Fruit fly (Drosophila melanogaster) whole organism, embryonic: ENCODE measurements around the gene alphaTub67C.

ENCODE experiments used
- BEAF-32 ChIP-seq: fragments of 200-800 bp; sonication (Bioruptor generic); optimal IDR thresholded peaks from 3 replicates; lab custom pipeline; 2017; ENCODE audit warnings: missing biosample characterization, missing genetic modification characterization, mild to moderate bottlenecking, moderate library complexity, missing genetic modification reagents
- CG2120 ChIP-seq: fragments of 200-800 bp; sonication (Bioruptor generic); optimal IDR thresholded peaks from 3 replicates; lab custom pipeline; 2016; ENCODE audit warnings: missing biosample characterization, missing genetic modification characterization
- CG2202 ChIP-seq: fragments of 200-800 bp; sonication (Bioruptor generic); optimal IDR thresholded peaks from 2 replicates; lab custom pipeline; 2018; ENCODE audit warnings: missing biosample characterization, mild to moderate bottlenecking, missing genetic modification characterization
- CG30431 ChIP-seq: fragments of 200-800 bp; sonication (Bioruptor generic); optimal IDR thresholded peaks from 2 replicates; lab custom pipeline; 2017; ENCODE audit warnings: missing biosample characterization, missing genetic modification characterization
- CG3407 ChIP-seq: fragments of 200-800 bp; sonication (Bioruptor generic); optimal IDR thresholded peaks from 2 replicates; lab custom pipeline; 2018; ENCODE audit warnings: missing biosample characterization, mild to moderate bottlenecking, missing genetic modification characterization
- CG34376 ChIP-seq: fragments of 200-800 bp; sonication (Bioruptor generic); optimal IDR thresholded peaks from 2 replicates; lab custom pipeline; 2018; ENCODE audit warnings: missing biosample characterization, mild to moderate bottlenecking, missing genetic modification characterization
- CG34422 ChIP-seq: fragments of 200-800 bp; sonication (Bioruptor generic); IDR thresholded peaks from 3 replicates; pipeline ENCODE4 v1.3.6; 2022; ENCODE audit warnings: missing biosample characterization, missing genetic modification characterization
- CG4360 ChIP-seq: fragments of 200-800 bp; sonication (Bioruptor generic); IDR thresholded peaks from 2 replicates; pipeline ENCODE4 v1.3.6; 2022; ENCODE audit warnings: missing biosample characterization, missing genetic modification characterization
- CG4424 ChIP-seq: fragments of 200-800 bp; sonication (Bioruptor generic); optimal IDR thresholded peaks from 3 replicates; lab custom pipeline; 2016; ENCODE audit warnings: missing biosample characterization, missing genetic modification characterization
- CG4617 ChIP-seq: fragments of 200-800 bp; sonication (Bioruptor generic); optimal IDR thresholded peaks from 3 replicates; lab custom pipeline; 2016; ENCODE audit warnings: missing biosample characterization, missing genetic modification characterization, borderline replicate concordance
- CG5953 ChIP-seq: fragments of 200-800 bp; sonication (Bioruptor generic); IDR thresholded peaks from 2 replicates; pipeline ENCODE4 v1.3.6; 2022; ENCODE audit warnings: missing biosample characterization, missing genetic modification characterization
- CG8089 ChIP-seq: fragments of 200-800 bp; sonication (Bioruptor generic); optimal IDR thresholded peaks from 3 replicates; lab custom pipeline; 2016; ENCODE audit warnings: missing biosample characterization, missing genetic modification characterization
- Chrac-16 ChIP-seq: fragments of 200-800 bp; sonication (Bioruptor generic); optimal IDR thresholded peaks from 3 replicates; lab custom pipeline; 2016; ENCODE audit warnings: missing biosample characterization, missing genetic modification characterization
- Doc2 ChIP-seq: fragments of 200-800 bp; sonication (Bioruptor generic); IDR thresholded peaks from 2 replicates; pipeline ENCODE4 v1.3.6; 2022; ENCODE audit warnings: missing biosample characterization, missing genetic modification characterization
- Dp ChIP-seq: fragments of 200-800 bp; sonication (Bioruptor generic); optimal IDR thresholded peaks from 2 replicates; lab custom pipeline; 2018; ENCODE audit warnings: missing biosample characterization, mild to moderate bottlenecking, missing genetic modification characterization, moderate library complexity
- E2f2 ChIP-seq: fragments of 200-800 bp; sonication (Bioruptor generic); IDR thresholded peaks from 2 replicates; pipeline ENCODE4 v1.3.6; 2022; ENCODE audit warnings: missing biosample characterization, missing genetic modification characterization
- Fer2 ChIP-seq: fragments of 200-800 bp; sonication (Bioruptor generic); optimal IDR thresholded peaks from 2 replicates; lab custom pipeline; 2018; ENCODE audit warnings: missing biosample characterization, mild to moderate bottlenecking, missing genetic modification characterization, moderate library complexity
- HmgZ ChIP-seq: fragments of 200-800 bp; sonication (Bioruptor generic); optimal IDR thresholded peaks from 2 replicates; lab custom pipeline; 2018; ENCODE audit warnings: missing biosample characterization, mild to moderate bottlenecking, missing genetic modification characterization
- Med ChIP-seq: fragments of 200-800 bp; sonication (Bioruptor generic); peaks from one replicate; lab custom pipeline; 2016; ENCODE audit warnings: missing biosample characterization, missing genetic modification characterization, mild to moderate bottlenecking, inconsistent platforms, moderate library complexity
- Neu2 ChIP-seq: fragments of 200-800 bp; sonication (Bioruptor generic); optimal IDR thresholded peaks from 3 replicates; lab custom pipeline; 2016; ENCODE audit warnings: missing biosample characterization, missing genetic modification characterization, borderline replicate concordance
- Nf-YA ChIP-seq: fragments of 200-800 bp; sonication (Bioruptor generic); IDR thresholded peaks from 2 replicates; pipeline ENCODE4 v1.3.6; 2022; ENCODE audit warnings: missing biosample characterization, missing genetic modification characterization
- NfI ChIP-seq: fragments of 200-800 bp; sonication (Bioruptor generic); optimal IDR thresholded peaks from 3 replicates; lab custom pipeline; 2018; ENCODE audit warnings: missing biosample characterization, mild to moderate bottlenecking, missing genetic modification characterization, moderate library complexity
- Oli ChIP-seq: fragments of 200-800 bp; sonication (Bioruptor generic); optimal IDR thresholded peaks from 2 replicates; lab custom pipeline; 2018; ENCODE audit warnings: missing biosample characterization, mild to moderate bottlenecking, missing genetic modification characterization, moderate library complexity
- Opbp ChIP-seq: fragments of 200-800 bp; sonication (Bioruptor generic); IDR thresholded peaks from 3 replicates; pipeline ENCODE4 v1.3.6; 2022; ENCODE audit warnings: missing biosample characterization, missing genetic modification characterization; ENCODE audit not compliant: partially characterized antibody
- ab ChIP-seq: fragments of 200-800 bp; sonication (Bioruptor generic); optimal IDR thresholded peaks from 2 replicates; lab custom pipeline; 2016; ENCODE audit warnings: missing biosample characterization, missing genetic modification characterization
- abd-A ChIP-seq: fragments of 200-800 bp; sonication (Bioruptor generic); optimal IDR thresholded peaks from 3 replicates; lab custom pipeline; 2019; ENCODE audit warnings: missing biosample characterization, mild to moderate bottlenecking, missing genetic modification characterization, moderate library complexity
- ase ChIP-seq: fragments of 200-800 bp; sonication (Bioruptor generic); IDR thresholded peaks from 3 replicates; pipeline ENCODE4 v1.3.6; 2022; ENCODE audit warnings: missing biosample characterization, missing genetic modification characterization
- az2 ChIP-seq: fragments of 200-800 bp; sonication (Bioruptor generic); optimal IDR thresholded peaks from 3 replicates; lab custom pipeline; 2016; ENCODE audit warnings: missing biosample characterization, missing genetic modification characterization
- bbx ChIP-seq: fragments of 200-800 bp; sonication (Bioruptor generic); IDR thresholded peaks from 2 replicates; pipeline ENCODE4 v1.3.6; 2022; ENCODE audit warnings: missing biosample characterization, missing genetic modification characterization; ENCODE audit not compliant: partially characterized antibody
- chinmo ChIP-seq: fragments of 200-800 bp; sonication (Bioruptor generic); IDR thresholded peaks from 4 replicates; pipeline ENCODE4 v1.3.6; 2022; ENCODE audit warnings: missing biosample characterization, missing genetic modification characterization; ENCODE audit not compliant: partially characterized antibody
- crol ChIP-seq: fragments of 200-800 bp; sonication (Bioruptor generic); IDR thresholded peaks from 2 replicates; pipeline ENCODE4 v1.3.6; 2022; ENCODE audit warnings: missing biosample characterization, missing genetic modification characterization
- da ChIP-seq: fragments of 200-800 bp; sonication (Bioruptor generic); optimal IDR thresholded peaks from 2 replicates; lab custom pipeline; 2016; ENCODE audit warnings: missing biosample characterization, missing genetic modification characterization
- dpn ChIP-seq, 2 experiments: fragments of 200-800 bp; sonication (Bioruptor generic); optimal IDR thresholded peaks; 3 replicates each; lab custom pipeline; 2016; ENCODE audit warnings: missing biosample characterization in 2 of 2, missing genetic modification characterization in 2 of 2
- grau ChIP-seq: fragments of 200-800 bp; optimal IDR thresholded peaks from 3 replicates; lab custom pipeline; 2019; ENCODE audit warnings: missing biosample characterization, mild to moderate bottlenecking, missing genetic modification characterization, moderate library complexity
- inv ChIP-seq: fragments of 200-800 bp; sonication (Bioruptor generic); IDR thresholded peaks from 2 replicates; pipeline ENCODE4 v1.3.6; 2022; ENCODE audit warnings: missing biosample characterization, missing genetic modification characterization; ENCODE audit not compliant: partially characterized antibody
- ken ChIP-seq: fragments of 200-800 bp; sonication (Bioruptor generic); IDR thresholded peaks from 3 replicates; pipeline ENCODE4 v1.3.6; 2022; ENCODE audit warnings: missing biosample characterization, missing genetic modification characterization
- lilli ChIP-seq: fragments of 200-800 bp; sonication (Bioruptor generic); optimal IDR thresholded peaks from 3 replicates; lab custom pipeline; 2016; ENCODE audit warnings: missing biosample characterization, missing genetic modification characterization
- mirr ChIP-seq: fragments of 200-800 bp; sonication (Bioruptor generic); optimal IDR thresholded peaks from 3 replicates; lab custom pipeline; 2018; ENCODE audit warnings: missing biosample characterization, mild to moderate bottlenecking, missing genetic modification characterization
- mld ChIP-seq: fragments of 200-800 bp; sonication (Bioruptor generic); IDR thresholded peaks from 3 replicates; pipeline ENCODE4 v1.3.6; 2022; ENCODE audit warnings: missing biosample characterization, missing genetic modification characterization; ENCODE audit not compliant: partially characterized antibody
- odd ChIP-seq: fragments of 200-800 bp; sonication (Bioruptor generic); optimal IDR thresholded peaks from 2 replicates; lab custom pipeline; 2017; ENCODE audit warnings: missing biosample characterization, mild to moderate bottlenecking, missing genetic modification characterization
- phol ChIP-seq: fragments of 200-800 bp; sonication (Bioruptor generic); optimal IDR thresholded peaks from 3 replicates; lab custom pipeline; 2018; ENCODE audit warnings: missing biosample characterization, mild to moderate bottlenecking, missing genetic modification characterization, moderate library complexity
- scrt ChIP-seq: fragments of 200-800 bp; sonication (Bioruptor generic); optimal IDR thresholded peaks from 2 replicates; lab custom pipeline; 2018; ENCODE audit warnings: missing biosample characterization, mild to moderate bottlenecking, missing genetic modification characterization, moderate library complexity
- sd ChIP-seq: fragments of 200-800 bp; sonication (Bioruptor generic); optimal IDR thresholded peaks from 3 replicates; lab custom pipeline; 2018; ENCODE audit warnings: missing biosample characterization, mild to moderate bottlenecking, missing genetic modification characterization, moderate library complexity
- sens-2 ChIP-seq: fragments of 200-800 bp; sonication (Bioruptor generic); IDR thresholded peaks from 2 replicates; pipeline ENCODE4 v1.3.6; 2022; ENCODE audit warnings: missing biosample characterization, missing genetic modification characterization
- slbo ChIP-seq: fragments of 200-800 bp; sonication (Bioruptor generic); IDR thresholded peaks from 2 replicates; pipeline ENCODE4 v1.3.6; 2022; ENCODE audit warnings: missing biosample characterization, missing genetic modification characterization
- sna ChIP-seq: fragments of 200-800 bp; sonication (Bioruptor generic); IDR thresholded peaks from 2 replicates; pipeline ENCODE4 v1.3.6; 2022; ENCODE audit warnings: missing biosample characterization, missing genetic modification characterization; ENCODE audit not compliant: partially characterized antibody
- stwl ChIP-seq: fragments of 200-800 bp; sonication (Bioruptor generic); optimal IDR thresholded peaks from 3 replicates; lab custom pipeline; 2018; ENCODE audit warnings: missing biosample characterization, mild to moderate bottlenecking, missing genetic modification characterization, moderate library complexity
- zen2 ChIP-seq: fragments of 200-800 bp; sonication (Bioruptor generic); IDR thresholded peaks from 3 replicates; pipeline ENCODE4 v1.3.6; 2022; ENCODE audit warnings: missing biosample characterization, missing genetic modification characterization; ENCODE audit not compliant: partially characterized antibody
- zf30C ChIP-seq: fragments of 200-800 bp; sonication (Bioruptor generic); optimal IDR thresholded peaks from 3 replicates; lab custom pipeline; 2018; ENCODE audit warnings: missing biosample characterization, mild to moderate bottlenecking, missing genetic modification characterization

Gene alphaTub67C

dm6 chr3L:9726707-9727106, 45.6 kb downstream of the alphaTub67C start, which contains the start of gene Naa60 (continued):
- no peak for TF ChIP-seq az2 (GFP tag; lab: Kevin White, UChicago)
- peak; percentile 86 for TF ChIP-seq inv (GFP tag; lab: Robert Waterston, UW)
- TF ChIP-seq CG4617 (GFP tag; lab: Kevin White, UChicago) = peak; percentile 85
- TF ChIP-seq grau = peak; percentile 24
- TF ChIP-seq BEAF-32 = peak; percentile 89
- TF ChIP-seq Opbp = peak; percentile 90
- TF ChIP-seq Med = peak; percentile 40
- TF ChIP-seq zen2 (GFP tag; lab: Robert Waterston, UW) = peak; percentile 89
- TF ChIP-seq bbx (GFP tag; lab: Robert Waterston, UW) = peak; percentile 90
- no peak for TF ChIP-seq Nf-YA (GFP tag; lab: Robert Waterston, UW)
- no peak for TF ChIP-seq odd (GFP tag; lab: Kevin White, UChicago)
- no peak for TF ChIP-seq ken
- TF ChIP-seq mirr (GFP tag; lab: Kevin White, UChicago) = no peak
- peak; percentile 76; the same call in 2 of the 4 replicates for TF ChIP-seq chinmo (GFP tag; lab: Robert Waterston, UW)
- TF ChIP-seq HmgZ (tag; lab: Kevin White, UChicago) = peak; percentile 54
- TF ChIP-seq phol (tag; lab: Kevin White, UChicago) = peak; percentile 25
- peak; percentile 27 for TF ChIP-seq lilli (GFP tag; lab: Kevin White, UChicago)
- TF ChIP-seq stwl (tag; lab: Kevin White, UChicago) = peak; percentile 57
- no peak; the same call in 1 of the 2 replicates for TF ChIP-seq slbo (GFP tag; lab: Robert Waterston, UW)
- TF ChIP-seq CG4424 (GFP tag; lab: Kevin White, UChicago) = peak; percentile 5
- TF ChIP-seq E2f2 (GFP tag; lab: Robert Waterston, UW) = peak; percentile 79

DNA sequence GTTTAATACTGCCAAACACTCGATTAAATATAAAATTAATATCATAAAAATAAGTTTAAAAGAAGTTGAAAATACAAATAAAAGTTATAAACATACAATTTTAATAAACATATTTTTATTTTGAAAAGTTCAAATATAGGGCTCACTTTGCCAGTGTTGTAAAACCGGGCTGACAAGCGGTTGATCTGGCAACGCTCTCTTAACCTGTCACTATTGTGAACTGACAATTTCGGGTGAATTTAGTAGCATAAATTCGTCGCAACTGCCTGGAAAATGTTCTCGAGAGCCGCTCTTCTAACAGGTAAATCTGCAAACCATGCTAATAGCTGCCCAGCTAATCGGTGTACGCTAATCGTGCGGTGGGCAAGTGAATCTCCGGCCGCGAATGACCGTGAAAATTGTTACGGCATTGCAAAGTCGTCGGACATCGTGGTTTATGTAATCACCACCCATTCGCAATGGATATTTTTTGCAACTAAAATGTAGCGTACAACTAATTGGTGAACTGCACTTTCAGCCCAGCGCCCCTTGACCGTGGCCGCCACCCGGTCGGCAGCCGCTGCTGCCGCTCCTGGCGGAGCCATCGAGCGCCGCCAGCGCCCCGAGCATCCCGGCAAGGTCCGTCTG, 48.8 kb downstream of the alphaTub67C start, which contains the start of gene ATPsynB:
TSS of gene ATPsynB (plus strand) at position 205 of the 627 bp plus-strand sequence.
- TF ChIP-seq CG8089 (no peak), sens-2 (no peak), CG2120 (GFP tag; lab: Kevin White, UChicago) (peak; percentile 47), CG5953 (GFP tag; lab: Robert Waterston, UW) (no peak), Dp (GFP tag; lab: Kevin White, UChicago) (peak; percentile 95), CG34376 (GFP tag; lab: Kevin White, UChicago) (peak; percentile 19), Neu2 (GFP tag; lab: Kevin White, UChicago) (no peak), Doc2 (GFP tag; lab: Robert Waterston, UW) (no peak), sna (GFP tag; lab: Robert Waterston, UW) (no peak), ab (no peak), Fer2 (tag; lab: Kevin White, UChicago) (peak; percentile 3), CG4360 (GFP tag; lab: Robert Waterston, UW) (no peak), ase (GFP tag; lab: Robert Waterston, UW) (no peak), crol (GFP tag; lab: Robert Waterston, UW) (no peak), dpn (GFP tag; optimal IDR thresholded peaks at IDR 0.05; lab: Kevin White, UChicago) (peak in 1 of 2 experiments; percentile 31), CG30431 (GFP tag; lab: Kevin White, UChicago) (no peak), CG2202 (tag; lab: Kevin White, UChicago) (no peak), mld (GFP tag; lab: Robert Waterston, UW) (no peak), da (no peak), sd (tag; lab: Kevin White, UChicago) (no peak), Chrac-16 (GFP tag; lab: Kevin White, UChicago) (peak; percentile 9), NfI (peak; percentile 39), stwl (tag; lab: Kevin White, UChicago) (peak; percentile 93), zf30C (no peak), CG3407 (GFP tag; lab: Kevin White, UChicago) (no peak), abd-A (tag; lab: Kevin White, UChicago) (no peak), CG34422 (GFP tag; lab: Robert Waterston, UW) (peak; percentile 51; the same call in 1 of the 3 replicates), HmgZ (tag; lab: Kevin White, UChicago) (peak; percentile 53), scrt (GFP tag; lab: Kevin White, UChicago) (no peak), Oli (no peak)
